Worm (Caenorhabditis elegans): ENCODE data around the gene ced-5.

ced-5 gene

ce11 chrIV:10483607-10484117, at the start of gene ced-5, which contains the start of gene F01D4.5 (continued):
- TF ChIP-seq ama-1 (optimal IDR thresholded peaks at IDR 0.05) = no peak
- TF ChIP-seq lsy-2 (tag; optimal IDR thresholded peaks at IDR 0.05) = peak in 1 of 2 experiments; percentile 89
- peak; percentile 90 for TF ChIP-seq duxl-1 (tag; optimal IDR thresholded peaks at IDR 0.05; ENCODE audit: poor library complexity)
- peak; percentile 89 for TF ChIP-seq dve-1 (tag; optimal IDR thresholded peaks at IDR 0.05; ENCODE audit: insufficient read depth)
- TF ChIP-seq mxl-3 (GFP tag; optimal IDR thresholded peaks at IDR 0.05) = peak; percentile 30
- TF ChIP-seq nhr-28 (tag; optimal IDR thresholded peaks at IDR 0.05) = peak; percentile 36
- no peak for TF ChIP-seq mxl-2 (GFP tag; conservative IDR thresholded peaks at IDR 0.05)
- TF ChIP-seq hif-1 (tag; optimal IDR thresholded peaks at IDR 0.05) = peak in 1 of 2 experiments; percentile 90
- no peak for TF ChIP-seq aha-1 (tag)
- peak; percentile 71 for TF ChIP-seq F49E8.2 (tag; optimal IDR thresholded peaks at IDR 0.05; ENCODE audit: borderline replicate concordance)
- TF ChIP-seq nhr-48 (tag; optimal IDR thresholded peaks at IDR 0.05) = peak; percentile 32
- no peak for TF ChIP-seq mdl-1 (tag; optimal IDR thresholded peaks at IDR 0.05)
- no peak for TF ChIP-seq pqm-1 (tag; optimal IDR thresholded peaks at IDR 0.05)
- TF ChIP-seq lin-29 (GFP tag; IDR thresholded peaks at IDR 0.05) = no peak
- peak; percentile 62 for TF ChIP-seq lin-38 (GFP tag; IDR thresholded peaks at IDR 0.05)
- no peak for TF ChIP-seq daf-12 (tag; optimal IDR thresholded peaks at IDR 0.05)
- no peak for TF ChIP-seq lin-39 (tag; optimal IDR thresholded peaks at IDR 0.05)
- TF ChIP-seq ZK546.5 (tag; optimal IDR thresholded peaks at IDR 0.05) = no peak
- TF ChIP-seq dmd-8 (GFP tag; IDR thresholded peaks at IDR 0.05) = no peak
- TF ChIP-seq madf-5 (GFP tag; IDR thresholded peaks at IDR 0.05) = no peak
- no peak for TF ChIP-seq ceh-44 (GFP tag; IDR thresholded peaks at IDR 0.05)
- peak; percentile 88 for TF ChIP-seq nhr-6 (tag; optimal IDR thresholded peaks at IDR 0.05)
- no peak for TF ChIP-seq nhr-41 (GFP tag; IDR thresholded peaks at IDR 0.05)
- no peak for TF ChIP-seq zfp-3 (GFP tag; conservative IDR thresholded peaks at IDR 0.05)
- TF ChIP-seq lim-7 (GFP tag; IDR thresholded peaks at IDR 0.05) = no peak
- TF ChIP-seq ceh-82 (tag; optimal IDR thresholded peaks at IDR 0.05) = no peak
- TF ChIP-seq D1046.2 (GFP tag; IDR thresholded peaks at IDR 0.05) = no peak
- TF ChIP-seq F26F4.8 (GFP tag; conservative IDR thresholded peaks at IDR 0.05) = no peak
- TF ChIP-seq lin-1 (GFP tag; IDR thresholded peaks at IDR 0.05) = no peak
- TF ChIP-seq lin-15B (tag; optimal IDR thresholded peaks at IDR 0.05) = no peak
- TF ChIP-seq unc-62 (GFP tag; optimal IDR thresholded peaks at IDR 0.05 in 1 of 2) = no peak
- TF ChIP-seq unc-62 (tag; optimal IDR thresholded peaks at IDR 0.05) = no peak
- no peak for TF ChIP-seq ceh-32 (tag; optimal IDR thresholded peaks at IDR 0.05; ENCODE audit: poor library complexity)
- no peak for TF ChIP-seq nhr-77 (tag; optimal IDR thresholded peaks at IDR 0.05)
- TF ChIP-seq hmg-1.1 (GFP tag; IDR thresholded peaks at IDR 0.05) = no peak
- TF ChIP-seq arid-1 (GFP tag; conservative IDR thresholded peaks at IDR 0.05) = no peak
- TF ChIP-seq daf-19 (GFP tag; conservative IDR thresholded peaks at IDR 0.05) = 0 out of 2 replicates have a peak, but pooled peaks have one; percentile 33
- TF ChIP-seq hlh-11 (tag; optimal IDR thresholded peaks at IDR 0.05) = peak; percentile 60
- peak; percentile 75 for TF ChIP-seq madf-9 (GFP tag; conservative IDR thresholded peaks at IDR 0.05)
- no peak for TF ChIP-seq F44E2.7 (GFP tag; IDR thresholded peaks at IDR 0.05)
- TF ChIP-seq vab-7 (GFP tag; IDR thresholded peaks at IDR 0.05) = no peak
- peak; percentile 4 to 24 for TF ChIP-seq daf-16 (GFP tag; optimal IDR thresholded peaks at IDR 0.05)
- TF ChIP-seq daf-16 (tag; optimal IDR thresholded peaks at IDR 0.05) = peak; percentile 87
- 0 out of 2 replicates have a peak, but pooled peaks have one; percentile 40 for TF ChIP-seq Y48G9A.11 (GFP tag; IDR thresholded peaks at IDR 0.05)
- TF ChIP-seq nhr-42 (GFP tag; IDR thresholded peaks at IDR 0.05) = no peak
- TF ChIP-seq dpl-1 (GFP tag; optimal IDR thresholded peaks at IDR 0.05) = peak; percentile 85
- no peak for TF ChIP-seq nhr-10 (tag; optimal IDR thresholded peaks at IDR 0.05)
- TF ChIP-seq ceh-62 (tag; optimal IDR thresholded peaks at IDR 0.05) = no peak
- no peak for TF ChIP-seq R02D3.7 (tag; optimal IDR thresholded peaks at IDR 0.05)
- no peak for TF ChIP-seq egl-43 (GFP tag; IDR thresholded peaks at IDR 0.05)
- TF ChIP-seq ctbp-1 (GFP tag; IDR thresholded peaks at IDR 0.05) = no peak
- TF ChIP-seq hlh-30 (tag; optimal IDR thresholded peaks at IDR 0.05; ENCODE audit: insufficient read depth) = peak; percentile 66

Data from whole organism, L4 larva.